Fruit fly (Drosophila melanogaster) whole organism, embryonic: Measurements from ENCODE around the gene sra.
A peak's percentile ranks its signal among the peaks of the same experiment; 100 is the strongest.

ENCODE experiments used
- ATbp ChIP-seq: fragments of 200-800 bp; sonication (Bioruptor generic); optimal IDR thresholded peaks from 2 replicates; lab custom pipeline; 2017; ENCODE audit warnings: missing biosample characterization, mild to moderate bottlenecking, missing genetic modification characterization, missing genetic modification reagents
- Ada2b ChIP-seq: fragments of 200-800 bp; sonication (Bioruptor generic); IDR thresholded peaks from 2 replicates; pipeline ENCODE4 v1.3.6; 2022; ENCODE audit warnings: missing biosample characterization, missing genetic modification characterization
- Asciz ChIP-seq: fragments of 200-800 bp; sonication (Bioruptor generic); optimal IDR thresholded peaks from 2 replicates; lab custom pipeline; 2017; ENCODE audit warnings: missing biosample characterization, mild to moderate bottlenecking, missing genetic modification characterization, missing genetic modification reagents
- B-H2 ChIP-seq: fragments of 200-800 bp; sonication (Bioruptor generic); optimal IDR thresholded peaks from 2 replicates; lab custom pipeline; 2018; ENCODE audit warnings: missing biosample characterization, mild to moderate bottlenecking, missing genetic modification characterization
- CG11085 ChIP-seq: fragments of 200-800 bp; sonication (Bioruptor generic); IDR thresholded peaks from 2 replicates; pipeline ENCODE4 v1.3.6; 2022; ENCODE audit warnings: missing biosample characterization, missing genetic modification characterization
- CG11456 ChIP-seq: fragments of 200-800 bp; sonication (Bioruptor generic); IDR thresholded peaks from 3 replicates; pipeline ENCODE4 v1.3.6; 2022; ENCODE audit warnings: missing biosample characterization, missing genetic modification characterization
- CG12155 ChIP-seq: fragments of 200-800 bp; sonication (Bioruptor generic); optimal IDR thresholded peaks from 3 replicates; lab custom pipeline; 2016; ENCODE audit warnings: missing biosample characterization, missing genetic modification characterization
- CG12942 ChIP-seq: fragments of 200-800 bp; sonication (Bioruptor generic); optimal IDR thresholded peaks from 3 replicates; lab custom pipeline; 2016; ENCODE audit warnings: missing biosample characterization, missing genetic modification characterization
- CG14441 ChIP-seq: fragments of 200-800 bp; sonication (Bioruptor generic); IDR thresholded peaks from 2 replicates; pipeline ENCODE4 v1.3.6; 2022; ENCODE audit warnings: missing biosample characterization, missing genetic modification characterization
- CG14860 ChIP-seq: fragments of 200-800 bp; sonication (Bioruptor generic); IDR thresholded peaks from 3 replicates; pipeline ENCODE4 v1.3.6; 2022; ENCODE audit warnings: missing biosample characterization, missing genetic modification characterization; ENCODE audit not compliant: partially characterized antibody
- CG15073 ChIP-seq: fragments of 200-800 bp; sonication (Bioruptor generic); optimal IDR thresholded peaks from 2 replicates; lab custom pipeline; 2016; ENCODE audit warnings: missing biosample characterization, missing genetic modification characterization
- CG16779 ChIP-seq: fragments of 200-800 bp; sonication (Bioruptor generic); IDR thresholded peaks from 2 replicates; pipeline ENCODE4 v1.3.6; 2022; ENCODE audit warnings: missing biosample characterization, missing genetic modification characterization
- CG17359 ChIP-seq: fragments of 200-800 bp; sonication (Bioruptor generic); optimal IDR thresholded peaks from 3 replicates; lab custom pipeline; 2018; ENCODE audit warnings: missing biosample characterization, mild to moderate bottlenecking, missing genetic modification characterization, moderate library complexity
- CG30431 ChIP-seq: fragments of 200-800 bp; sonication (Bioruptor generic); optimal IDR thresholded peaks from 2 replicates; lab custom pipeline; 2017; ENCODE audit warnings: missing biosample characterization, missing genetic modification characterization
- CG33213 ChIP-seq: fragments of 200-800 bp; sonication (Bioruptor generic); optimal IDR thresholded peaks from 3 replicates; lab custom pipeline; 2016; ENCODE audit warnings: missing biosample characterization, missing genetic modification characterization
- CG3838 ChIP-seq: fragments of 200-800 bp; sonication (Bioruptor generic); optimal IDR thresholded peaks from 3 replicates; lab custom pipeline; 2016; ENCODE audit warnings: missing biosample characterization, missing genetic modification characterization
- CG4707 ChIP-seq: fragments of 200-800 bp; sonication (Bioruptor generic); optimal IDR thresholded peaks from 2 replicates; lab custom pipeline; 2018; ENCODE audit warnings: missing biosample characterization, mild to moderate bottlenecking, missing genetic modification characterization, moderate library complexity
- CG6175 ChIP-seq: fragments of 200-800 bp; sonication (Bioruptor generic); IDR thresholded peaks from 3 replicates; pipeline ENCODE4 v1.3.6; 2022; ENCODE audit warnings: missing biosample characterization, missing genetic modification characterization
- CG7745 ChIP-seq: fragments of 200-800 bp; sonication (Bioruptor generic); optimal IDR thresholded peaks from 2 replicates; lab custom pipeline; 2018; ENCODE audit warnings: missing biosample characterization, mild to moderate bottlenecking, missing genetic modification characterization, moderate library complexity
- CG7786 ChIP-seq: fragments of 200-800 bp; sonication (Bioruptor generic); optimal IDR thresholded peaks from 2 replicates; lab custom pipeline; 2016; ENCODE audit warnings: missing biosample characterization, missing genetic modification characterization
- CG8281 ChIP-seq: fragments of 200-800 bp; sonication (Bioruptor generic); optimal IDR thresholded peaks from 2 replicates; lab custom pipeline; 2018; ENCODE audit warnings: missing biosample characterization, mild to moderate bottlenecking, missing genetic modification characterization, moderate library complexity
- CG8388 ChIP-seq: fragments of 200-800 bp; sonication (Bioruptor generic); optimal IDR thresholded peaks from 2 replicates; lab custom pipeline; 2019; ENCODE audit warnings: missing biosample characterization, mild to moderate bottlenecking, missing genetic modification characterization, moderate library complexity
- Doc2 ChIP-seq: fragments of 200-800 bp; sonication (Bioruptor generic); IDR thresholded peaks from 2 replicates; pipeline ENCODE4 v1.3.6; 2022; ENCODE audit warnings: missing biosample characterization, missing genetic modification characterization
- Fer2 ChIP-seq: fragments of 200-800 bp; sonication (Bioruptor generic); optimal IDR thresholded peaks from 2 replicates; lab custom pipeline; 2018; ENCODE audit warnings: missing biosample characterization, mild to moderate bottlenecking, missing genetic modification characterization, moderate library complexity
- HmgZ ChIP-seq: fragments of 200-800 bp; sonication (Bioruptor generic); optimal IDR thresholded peaks from 2 replicates; lab custom pipeline; 2018; ENCODE audit warnings: missing biosample characterization, mild to moderate bottlenecking, missing genetic modification characterization
- Nf-YC ChIP-seq: fragments of 200-800 bp; optimal IDR thresholded peaks from 3 replicates; lab custom pipeline; 2019; ENCODE audit warnings: missing biosample characterization, mild to moderate bottlenecking, missing genetic modification characterization, moderate library complexity
- Pdp1 ChIP-seq, 2 experiments: fragments of 200-800 bp; sonication (Bioruptor generic); optimal IDR thresholded peaks; 3 replicates each; lab custom pipeline; 2016; ENCODE audit warnings: missing biosample characterization in 2 of 2, missing genetic modification characterization in 2 of 2, mild to moderate bottlenecking in 1 of 2, moderate library complexity in 1 of 2
- Sry-β ChIP-seq: fragments of 200-800 bp; sonication (Bioruptor generic); optimal IDR thresholded peaks from 2 replicates; lab custom pipeline; 2018; ENCODE audit warnings: missing biosample characterization, mild to moderate bottlenecking, missing genetic modification characterization, moderate library complexity
- Xbp1 ChIP-seq: fragments of 200-800 bp; sonication (Bioruptor generic); optimal IDR thresholded peaks from 3 replicates; lab custom pipeline; 2016; ENCODE audit warnings: missing biosample characterization, mild to moderate bottlenecking, missing genetic modification characterization
- ac ChIP-seq: fragments of 200-800 bp; sonication (Bioruptor generic); optimal IDR thresholded peaks from 3 replicates; lab custom pipeline; 2017; ENCODE audit warnings: missing biosample characterization, mild to moderate bottlenecking, missing genetic modification characterization
- ara ChIP-seq: fragments of 200-800 bp; sonication (Bioruptor generic); IDR thresholded peaks from 2 replicates; pipeline ENCODE4 v1.3.6; 2022; ENCODE audit warnings: missing biosample characterization, missing genetic modification characterization
- bigmax ChIP-seq: fragments of 200-800 bp; sonication (Bioruptor generic); optimal IDR thresholded peaks from 2 replicates; lab custom pipeline; 2018; ENCODE audit warnings: missing biosample characterization, mild to moderate bottlenecking, missing genetic modification characterization
- chif ChIP-seq, 2 experiments: fragments of 200-800 bp; sonication (Bioruptor generic); optimal IDR thresholded peaks; 3 replicates each; lab custom pipeline; 2016; ENCODE audit warnings: missing biosample characterization in 2 of 2, missing genetic modification characterization in 2 of 2
- corto ChIP-seq: fragments of 200-800 bp; sonication (Bioruptor generic); optimal IDR thresholded peaks from 2 replicates; lab custom pipeline; 2016; ENCODE audit warnings: missing biosample characterization, mild to moderate bottlenecking, missing genetic modification characterization, moderate library complexity
- dmrt99B ChIP-seq: fragments of 200-800 bp; sonication (Bioruptor generic); optimal IDR thresholded peaks from 2 replicates; lab custom pipeline; 2018; ENCODE audit warnings: missing biosample characterization, mild to moderate bottlenecking, missing genetic modification characterization, moderate library complexity
- gce ChIP-seq: fragments of 200-800 bp; sonication (Bioruptor generic); IDR thresholded peaks from 3 replicates; pipeline ENCODE4 v1.3.6; 2022; ENCODE audit warnings: missing biosample characterization, missing genetic modification characterization
- hbn ChIP-seq: fragments of 200-800 bp; sonication (Bioruptor generic); IDR thresholded peaks from 2 replicates; pipeline ENCODE4 v1.3.6; 2022; ENCODE audit warnings: missing biosample characterization, missing genetic modification characterization; ENCODE audit not compliant: partially characterized antibody
- hth ChIP-seq: fragments of >200 bp; optimal IDR thresholded peaks from 2 replicates; lab custom pipeline; 2017; ENCODE audit warnings: inconsistent platforms
- lbe ChIP-seq: fragments of 200-800 bp; sonication (Bioruptor generic); optimal IDR thresholded peaks from 2 replicates; lab custom pipeline; 2016; ENCODE audit warnings: missing biosample characterization, mild to moderate bottlenecking, missing genetic modification characterization
- odd ChIP-seq: fragments of 200-800 bp; sonication (Bioruptor generic); optimal IDR thresholded peaks from 2 replicates; lab custom pipeline; 2017; ENCODE audit warnings: missing biosample characterization, mild to moderate bottlenecking, missing genetic modification characterization
- pb ChIP-seq: fragments of 200-800 bp; sonication (Bioruptor generic); optimal IDR thresholded peaks from 3 replicates; lab custom pipeline; 2016; ENCODE audit warnings: missing biosample characterization, missing genetic modification characterization
- ranshi ChIP-seq: fragments of 200-800 bp; sonication (Bioruptor generic); IDR thresholded peaks from 2 replicates; pipeline ENCODE4 v1.3.6; 2022; ENCODE audit warnings: missing biosample characterization, missing genetic modification characterization
- shn ChIP-seq: fragments of 200-800 bp; sonication (Bioruptor generic); optimal IDR thresholded peaks from 3 replicates; lab custom pipeline; 2016; ENCODE audit warnings: missing biosample characterization, missing genetic modification characterization
- sqz ChIP-seq: fragments of 200-800 bp; sonication (Bioruptor generic); optimal IDR thresholded peaks from 3 replicates; lab custom pipeline; 2018; ENCODE audit warnings: missing biosample characterization, mild to moderate bottlenecking, missing genetic modification characterization
- sr ChIP-seq: fragments of 200-800 bp; sonication (Bioruptor generic); IDR thresholded peaks from 3 replicates; pipeline ENCODE4 v1.3.6; 2022; ENCODE audit warnings: missing biosample characterization, missing genetic modification characterization
- tna ChIP-seq: fragments of 200-800 bp; sonication (Bioruptor generic); IDR thresholded peaks from 2 replicates; pipeline ENCODE4 v1.3.6; 2022; ENCODE audit warnings: missing biosample characterization, missing genetic modification characterization; ENCODE audit not compliant: partially characterized antibody
- unc-4 ChIP-seq: fragments of 200-800 bp; sonication (Bioruptor generic); IDR thresholded peaks from 2 replicates; pipeline ENCODE4 v1.3.6; 2022; ENCODE audit warnings: missing biosample characterization, missing genetic modification characterization; ENCODE audit not compliant: partially characterized antibody
- usp ChIP-seq: fragments of >200 bp; optimal IDR thresholded peaks from 2 replicates; lab custom pipeline; 2017; ENCODE audit warnings: missing biosample characterization, missing genetic modification characterization
- yki ChIP-seq: fragments of >200 bp; optimal IDR thresholded peaks from 3 replicates; lab custom pipeline; 2018

The sra gene

dm6 chr3R:16231385-16232307 is 44.8 kb downstream of the sra start (continued):
- TF ChIP-seq Fer2 (tag; lab: Kevin White, UChicago) (no peak), lbe (GFP tag; lab: Kevin White, UChicago) (peak; percentile 19), yki (no peak), HmgZ (tag; lab: Kevin White, UChicago) (peak; percentile 23), CG14441 (no peak), CG12942 (peak; percentile 51), Sry-β (GFP tag; lab: Kevin White, UChicago) (no peak), CG11456 (GFP tag; lab: Robert Waterston, UW) (no peak), CG3838 (GFP tag; lab: Kevin White, UChicago) (peak; percentile 35), CG8388 (peak; percentile 61), hth (no peak), CG15073 (GFP tag; lab: Kevin White, UChicago) (no peak), corto (GFP tag; lab: Kevin White, UChicago) (no peak), bigmax (GFP tag; lab: Kevin White, UChicago) (no peak), CG6175 (GFP tag; lab: Robert Waterston, UW) (no peak), Xbp1 (GFP tag; lab: Kevin White, UChicago) (peak; percentile 71), CG4707 (GFP tag; lab: Kevin White, UChicago) (peak; percentile 31), CG17359 (tag; lab: Kevin White, UChicago) (peak; percentile 68), B-H2 (no peak), shn (GFP tag; lab: Kevin White, UChicago) (peak; percentile 60), CG11085 (GFP tag; lab: Robert Waterston, UW) (no peak), usp (no peak), CG7745 (tag; lab: Kevin White, UChicago) (no peak), CG8281 (tag; lab: Kevin White, UChicago) (peak; percentile 43), gce (GFP tag; lab: Robert Waterston, UW) (no peak), dmrt99B (tag; lab: Kevin White, UChicago) (peak; percentile 86), ranshi (GFP tag; lab: Robert Waterston, UW) (no peak), odd (GFP tag; lab: Kevin White, UChicago) (peak; percentile 67), ATbp (GFP tag; lab: Kevin White, UChicago) (peak; percentile 73), Ada2b (GFP tag; lab: Robert Waterston, UW) (no peak), pb (peak; percentile 43), chif (GFP tag; optimal IDR thresholded peaks at IDR 0.05; lab: Kevin White, UChicago) (peak; percentile 73 to 79), CG16779 (GFP tag; lab: Robert Waterston, UW) (no peak), Doc2 (GFP tag; lab: Robert Waterston, UW) (no peak), Nf-YC (peak; percentile 53), ac (GFP tag; lab: Kevin White, UChicago) (no peak), CG7786 (GFP tag; lab: Kevin White, UChicago) (peak; percentile 77), CG33213 (GFP tag; lab: Kevin White, UChicago) (peak; percentile 34), ara (no peak), CG14860 (no peak), sqz (GFP tag; lab: Kevin White, UChicago) (peak; percentile 32), unc-4 (GFP tag; lab: Robert Waterston, UW) (no peak), tna (no peak), Pdp1 (GFP tag; optimal IDR thresholded peaks at IDR 0.05; lab: Kevin White, UChicago) (peak; percentile 60 to 81), CG12155 (GFP tag; lab: Kevin White, UChicago) (peak; percentile 58), hbn (GFP tag; lab: Robert Waterston, UW) (no peak), CG30431 (GFP tag; lab: Kevin White, UChicago) (peak; percentile 74), Asciz (peak; percentile 69), sr (no peak)
